Worm (Caenorhabditis elegans) whole organism, early embryonic: ENCODE results near the gene nasp-2.

Source experiments
- F13C5.2 ChIP-seq: sonication (generic microtip); optimal IDR thresholded peaks from 2 replicates; lab custom pipeline; 2017; ENCODE audit warnings: mild to moderate bottlenecking, missing genetic modification characterization, inconsistent platforms, missing compliant biosample characterization
- aly-1 ChIP-seq: sonication (generic microtip); optimal IDR thresholded peaks from 2 replicates; lab custom pipeline; 2016; ENCODE audit warnings: missing genetic modification characterization, missing compliant biosample characterization
- ama-1 ChIP-seq: fragments of 150-350 bp; optimal IDR thresholded peaks from 2 replicates; lab custom pipeline; 2014
- ceh-36 ChIP-seq: sonication (generic microtip); optimal IDR thresholded peaks from 2 replicates; lab custom pipeline; 2016; ENCODE audit warnings: missing genetic modification characterization, inconsistent platforms, missing compliant biosample characterization
- ets-7 ChIP-seq: sonication (generic microtip); optimal IDR thresholded peaks from 2 replicates; lab custom pipeline; 2016; ENCODE audit warnings: missing genotype, missing genetic modification characterization, missing compliant biosample characterization
- flt-1 ChIP-seq: fragments of 200-800 bp; sonication (Bioruptor generic); IDR thresholded peaks from 2 replicates; pipeline ENCODE4 v1.3.6; 2022; ENCODE audit warnings: missing genetic modification characterization, missing compliant biosample characterization
- hmbx-1 ChIP-seq: sonication (generic microtip); optimal IDR thresholded peaks from 2 replicates; lab custom pipeline; 2016; ENCODE audit warnings: mild to moderate bottlenecking, missing genetic modification characterization, missing compliant biosample characterization
- hnd-1 ChIP-seq: sonication (generic microtip); optimal IDR thresholded peaks from 2 replicates; lab custom pipeline; 2016; ENCODE audit warnings: missing genetic modification characterization, missing compliant biosample characterization
- pes-1 ChIP-seq: fragments of 200-800 bp; sonication (Bioruptor generic); IDR thresholded peaks from 2 replicates; pipeline ENCODE4 v1.3.6; 2022; ENCODE audit warnings: missing genetic modification reagents, missing genetic modification characterization, missing compliant biosample characterization
- scrt-1 ChIP-seq: fragments of 200-800 bp; sonication (Bioruptor generic); IDR thresholded peaks from 2 replicates; pipeline ENCODE4 v1.3.6; 2022; ENCODE audit warnings: missing genetic modification characterization, missing compliant biosample characterization
- sea-1 ChIP-seq: fragments of 200-800 bp; sonication (Bioruptor generic); conservative IDR thresholded peaks from 2 replicates; pipeline ENCODE4 v1.3.6; 2022; ENCODE audit warnings: missing genetic modification characterization, missing compliant biosample characterization
- tbx-11 ChIP-seq: fragments of 200-800 bp; sonication (Bioruptor generic); IDR thresholded peaks from 2 replicates; pipeline ENCODE4 v1.3.6; 2022; ENCODE audit warnings: missing genetic modification characterization, missing compliant biosample characterization

- no peak for TF ChIP-seq pes-1 (GFP tag; lab: Robert Waterston, UW)
- no peak for TF ChIP-seq F13C5.2 (tag; lab: Kevin White, UChicago)
- no peak for TF ChIP-seq aly-1 (tag; lab: Kevin White, UChicago)
- no peak for TF ChIP-seq hmbx-1
- TF ChIP-seq flt-1 (GFP tag; lab: Robert Waterston, UW), result no peak
- no peak for TF ChIP-seq ama-1 (lab: Kevin White, UChicago)
- TF ChIP-seq ets-7 (tag; lab: Kevin White, UChicago), result no peak
- TF ChIP-seq sea-1, result no peak
- no peak for TF ChIP-seq hnd-1 (tag; lab: Kevin White, UChicago)
- TF ChIP-seq tbx-11, result no peak
- no peak for TF ChIP-seq scrt-1
- no peak for TF ChIP-seq ceh-36 (tag; lab: Kevin White, UChicago)
These were observed 2.3 kb downstream of the nasp-2 start for ce11 chrV:13309806-13310205.
